Worm (Caenorhabditis elegans) whole organism, midembryonic: ENCODE data around the gene F14D7.2.

Experiments used
- T22C8.4 ChIP-seq: fragments of 200-800 bp; sonication (Bioruptor generic); IDR thresholded peaks from 2 replicates; pipeline ENCODE4 v1.3.6; 2022; ENCODE audit warnings: missing genetic modification characterization, missing compliant biosample characterization
- cog-1 ChIP-seq: sonication (generic microtip); optimal IDR thresholded peaks from 2 replicates; lab custom pipeline; 2016; ENCODE audit warnings: missing genetic modification characterization, missing compliant biosample characterization
- flt-1 ChIP-seq: fragments of 200-800 bp; sonication (Bioruptor generic); IDR thresholded peaks from 2 replicates; pipeline ENCODE4 v1.3.6; 2022; ENCODE audit warnings: missing genetic modification characterization, missing compliant biosample characterization
- klf-2 ChIP-seq: fragments of 200-800 bp; sonication (Bioruptor generic); conservative IDR thresholded peaks from 2 replicates; pipeline ENCODE4 v1.3.6; 2022; ENCODE audit warnings: missing genetic modification reagents, missing genetic modification characterization, missing compliant biosample characterization
- med-1 ChIP-seq: sonication (generic microtip); optimal IDR thresholded peaks from 2 replicates; lab custom pipeline; 2017; ENCODE audit warnings: missing genetic modification characterization, mild to moderate bottlenecking, missing compliant biosample characterization, antibody characterized with exemption, missing genetic modification reagents; ENCODE audit not compliant: insufficient read depth
- ref-1 ChIP-seq: fragments of 200-800 bp; sonication (Bioruptor generic); conservative IDR thresholded peaks from 2 replicates; pipeline ENCODE4 v1.3.6; 2022; ENCODE audit warnings: missing genetic modification reagents, missing genetic modification characterization, missing compliant biosample characterization
- tab-1 ChIP-seq: fragments of 200-800 bp; sonication (Bioruptor generic); IDR thresholded peaks from 2 replicates; pipeline ENCODE4 v1.3.6; 2022; ENCODE audit warnings: missing genetic modification characterization, missing compliant biosample characterization
- ztf-23 ChIP-seq: fragments of 200-800 bp; sonication (Bioruptor generic); IDR thresholded peaks from 2 replicates; pipeline ENCODE4 v1.3.6; 2022; ENCODE audit warnings: missing genetic modification reagents, missing genetic modification characterization, missing compliant biosample characterization
- ztf-29 ChIP-seq: fragments of 200-800 bp; sonication (Bioruptor generic); IDR thresholded peaks from 2 replicates; pipeline ENCODE4 v1.3.6; 2022; ENCODE audit warnings: missing genetic modification reagents, missing genetic modification characterization, missing compliant biosample characterization

Gene F14D7.2

ce11 chrV:14293667-14294194, at the start of gene F14D7.2:
F14D7.2 (minus strand) TSS chrV:14293717.
- TF ChIP-seq tab-1 (GFP tag; lab: Robert Waterston, UW) (no peak), klf-2 (GFP tag; lab: Robert Waterston, UW) (no peak), flt-1 (GFP tag; lab: Robert Waterston, UW) (no peak), T22C8.4 (GFP tag; lab: Robert Waterston, UW) (no peak), cog-1 (tag; lab: Kevin White, UChicago) (no peak), med-1 (GFP tag; lab: Kevin White, UChicago) (no peak)

DNA sequence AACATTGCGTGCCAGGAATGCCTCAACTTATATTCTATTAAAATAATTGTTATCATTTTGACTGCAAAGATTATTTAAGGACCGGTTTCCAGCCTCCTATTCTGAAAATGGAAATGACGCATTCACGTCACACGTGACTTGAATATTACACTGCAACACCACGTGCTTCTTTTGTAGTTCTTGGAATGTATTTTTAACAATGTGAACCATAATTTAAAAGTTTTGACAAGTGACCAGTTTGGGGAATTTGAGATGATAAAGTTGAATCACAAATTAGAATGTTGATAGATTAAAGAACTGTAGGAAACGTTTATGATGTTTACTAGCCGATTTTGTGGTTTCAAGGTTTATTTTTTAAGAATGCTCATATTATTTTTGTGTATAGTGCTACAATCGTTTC, 48.2 kb upstream of the F14D7.2 start, which contains the start of gene F47B8.10:
TSS of gene F47B8.10 (plus strand) at position 301 of the 400 bp plus-strand sequence.
- TF ChIP-seq ztf-23 (GFP tag; lab: Robert Waterston, UW) (no peak), med-1 (GFP tag; lab: Kevin White, UChicago) (no peak), cog-1 (tag; lab: Kevin White, UChicago) (no peak), ztf-29 (GFP tag; lab: Robert Waterston, UW) (no peak), klf-2 (GFP tag; lab: Robert Waterston, UW) (no peak), ref-1 (no peak), tab-1 (GFP tag; lab: Robert Waterston, UW) (no peak), T22C8.4 (GFP tag; lab: Robert Waterston, UW) (no peak), flt-1 (GFP tag; lab: Robert Waterston, UW) (no peak)

ce11 chrV:14336655-14337054, 43.1 kb upstream of the F14D7.2 start, which contains the start of gene srm-6:
srm-6 (plus strand) TSS chrV:14336955.
- TF ChIP-seq flt-1 (GFP tag; lab: Robert Waterston, UW) (no peak), ztf-23 (GFP tag; lab: Robert Waterston, UW) (no peak), ref-1 (no peak), klf-2 (GFP tag; lab: Robert Waterston, UW) (no peak), cog-1 (tag; lab: Kevin White, UChicago) (no peak), med-1 (GFP tag; lab: Kevin White, UChicago) (no peak)

DNA sequence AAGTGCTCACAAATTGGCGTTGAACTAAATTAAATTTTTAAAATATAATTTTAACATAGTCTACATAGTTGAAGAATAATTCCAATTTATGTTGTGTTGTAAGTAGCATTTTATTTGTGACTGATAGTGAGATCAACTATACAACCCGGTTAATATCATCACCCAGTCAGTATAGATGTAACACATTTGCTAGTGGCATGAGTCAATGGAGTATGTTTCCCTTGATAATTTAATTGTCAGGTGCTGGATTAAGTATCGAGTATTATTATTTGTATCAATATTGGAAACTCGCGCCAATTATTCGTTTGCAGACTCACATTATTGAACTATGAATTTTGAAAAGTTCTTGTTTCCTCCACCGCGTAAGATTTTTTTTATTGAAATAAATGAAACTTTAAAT, 41.4 kb upstream of the F14D7.2 start, which contains the start of gene srm-5:
TSS of gene srm-5 (plus strand) at position 301 of the 400 bp plus-strand sequence.
- no peak for TF ChIP-seq klf-2 (GFP tag; lab: Robert Waterston, UW)
- no peak for TF ChIP-seq flt-1 (GFP tag; lab: Robert Waterston, UW)
- no peak for TF ChIP-seq ztf-29 (GFP tag; lab: Robert Waterston, UW)
- no peak for TF ChIP-seq ztf-23 (GFP tag; lab: Robert Waterston, UW)
- no peak for TF ChIP-seq T22C8.4 (GFP tag; lab: Robert Waterston, UW)
- no peak for TF ChIP-seq ref-1
- no peak for TF ChIP-seq tab-1 (GFP tag; lab: Robert Waterston, UW)

- TF ChIP-seq ztf-23 (GFP tag; lab: Robert Waterston, UW), result no peak
- TF ChIP-seq cog-1 (tag; lab: Kevin White, UChicago), result no peak
- no peak for TF ChIP-seq ztf-29 (GFP tag; lab: Robert Waterston, UW)
- no peak for TF ChIP-seq klf-2 (GFP tag; lab: Robert Waterston, UW)
- no peak for TF ChIP-seq tab-1 (GFP tag; lab: Robert Waterston, UW)
- no peak for TF ChIP-seq flt-1 (GFP tag; lab: Robert Waterston, UW)
- TF ChIP-seq T22C8.4 (GFP tag; lab: Robert Waterston, UW), result no peak
- no peak for TF ChIP-seq ref-1
- no peak for TF ChIP-seq med-1 (GFP tag; lab: Kevin White, UChicago)
These were observed 39.6 kb upstream of the F14D7.2 start, which contains the start of gene srm-4 for ce11 chrV:14333116-14333515. srm-4 (plus strand) TSS chrV:14333416.

DNA sequence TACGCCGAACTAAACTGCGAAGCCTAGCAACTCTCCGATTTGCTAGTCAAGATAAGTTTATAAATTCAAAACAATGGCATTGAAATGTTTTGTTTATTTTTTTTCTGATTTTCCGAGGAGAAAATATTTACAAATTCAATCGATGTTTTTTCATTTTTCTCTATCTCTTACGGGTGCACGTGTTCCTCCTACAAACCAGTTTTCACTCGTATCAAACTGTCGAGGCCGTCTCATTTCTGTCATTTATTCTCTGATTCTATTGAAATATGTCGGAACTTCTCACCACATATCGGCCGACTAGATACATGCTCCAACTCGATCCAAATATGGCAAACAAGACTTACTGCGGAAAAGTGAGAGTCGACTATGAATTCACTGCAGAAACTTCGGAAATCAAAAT, 38.0 kb upstream of the F14D7.2 start, which contains the start of gene F47B8.8:
TSS of gene F47B8.8 (plus strand) at position 257 of the 400 bp plus-strand sequence.
- TF ChIP-seq flt-1 (GFP tag; lab: Robert Waterston, UW) (no peak), cog-1 (tag; lab: Kevin White, UChicago) (no peak), med-1 (GFP tag; lab: Kevin White, UChicago) (no peak), tab-1 (GFP tag; lab: Robert Waterston, UW) (no peak), ztf-23 (GFP tag; lab: Robert Waterston, UW) (no peak), klf-2 (GFP tag; lab: Robert Waterston, UW) (no peak), ref-1 (no peak), T22C8.4 (GFP tag; lab: Robert Waterston, UW) (no peak), ztf-29 (GFP tag; lab: Robert Waterston, UW) (no peak)

ce11 chrV:14328806-14329205, 35.3 kb upstream of the F14D7.2 start, which contains the start of gene pepm-1:
pepm-1 (plus strand) TSS chrV:14329106.
- TF ChIP-seq ztf-23 (GFP tag; lab: Robert Waterston, UW), result no peak
- no peak for TF ChIP-seq flt-1 (GFP tag; lab: Robert Waterston, UW)
- no peak for TF ChIP-seq ztf-29 (GFP tag; lab: Robert Waterston, UW)
- no peak for TF ChIP-seq klf-2 (GFP tag; lab: Robert Waterston, UW)
- no peak for TF ChIP-seq med-1 (GFP tag; lab: Kevin White, UChicago)
- TF ChIP-seq tab-1 (GFP tag; lab: Robert Waterston, UW), result no peak
- TF ChIP-seq ref-1, result no peak
- TF ChIP-seq cog-1 (tag; lab: Kevin White, UChicago), result no peak
- no peak for TF ChIP-seq T22C8.4 (GFP tag; lab: Robert Waterston, UW)

DNA sequence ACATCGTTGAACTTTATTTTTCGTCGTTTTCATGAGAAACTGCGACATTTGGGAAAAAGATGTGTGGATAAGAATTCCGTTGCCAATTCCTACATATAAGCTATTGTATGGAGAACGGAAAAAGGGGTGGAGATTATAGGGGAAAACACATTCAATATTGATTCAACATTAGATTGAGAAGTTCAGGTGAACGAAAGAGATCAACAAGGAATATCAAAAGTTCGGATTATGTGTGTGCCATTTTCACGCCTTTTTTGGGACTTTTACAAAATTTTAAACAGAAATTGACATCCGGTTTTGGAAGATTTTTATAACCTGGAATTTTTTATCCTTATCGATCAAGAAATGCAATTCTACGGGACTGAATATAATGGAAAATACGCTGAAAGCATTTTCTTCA, 34.3 kb upstream of the F14D7.2 start, which contains the start of gene F47B8.5:
TSS of gene F47B8.5 (minus strand) at position 101 of the 400 bp plus-strand sequence.
- TF ChIP-seq ref-1, result no peak
- no peak for TF ChIP-seq flt-1 (GFP tag; lab: Robert Waterston, UW)
- no peak for TF ChIP-seq ztf-23 (GFP tag; lab: Robert Waterston, UW)
- no peak for TF ChIP-seq ztf-29 (GFP tag; lab: Robert Waterston, UW)
- no peak for TF ChIP-seq med-1 (GFP tag; lab: Kevin White, UChicago)
- no peak for TF ChIP-seq cog-1 (tag; lab: Kevin White, UChicago)
- no peak for TF ChIP-seq T22C8.4 (GFP tag; lab: Robert Waterston, UW)
- TF ChIP-seq tab-1 (GFP tag; lab: Robert Waterston, UW), result no peak
- TF ChIP-seq klf-2 (GFP tag; lab: Robert Waterston, UW), result no peak
